Worm (Caenorhabditis elegans): ENCODE data around the gene C17H11.4.
"Not testable (repeated sequence)": the region's sequence is repeated elsewhere in the genome, so short reads cannot be mapped to it uniquely, and the experiment has no call there.

C17H11.4 gene

DNA sequence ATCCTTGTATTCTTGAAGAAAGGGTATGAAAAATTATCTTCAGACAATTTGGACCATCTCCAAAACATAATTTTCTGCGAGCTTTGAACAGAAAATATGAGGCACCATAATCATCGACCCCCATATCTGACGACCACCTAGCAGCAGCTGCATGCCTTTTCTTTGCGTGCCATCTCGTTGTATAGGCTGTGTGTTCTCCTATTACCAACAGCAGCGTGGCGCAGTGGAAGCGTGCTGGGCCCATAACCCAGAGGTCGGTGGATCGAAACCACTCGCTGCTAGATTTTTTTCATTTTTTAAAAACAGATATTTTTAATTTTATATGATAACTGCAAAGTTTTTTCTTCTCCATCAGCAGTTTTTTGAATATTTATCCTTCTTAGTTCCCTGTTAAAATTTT is 25.5 kb downstream of the C17H11.4 start:
- TF ChIP-seq hpl-2 (GFP tag; optimal IDR thresholded peaks at IDR 0.05), result no peak
- no peak for TF ChIP-seq sup-37 (GFP tag; optimal IDR thresholded peaks at IDR 0.05)
- TF ChIP-seq unc-86 (tag; optimal IDR thresholded peaks at IDR 0.05), result peak; percentile 41
- no peak for TF ChIP-seq ceh-63 (GFP tag; optimal IDR thresholded peaks at IDR 0.05)
- no peak for TF ChIP-seq hlh-17 (GFP tag; optimal IDR thresholded peaks at IDR 0.05; ENCODE audit: borderline replicate concordance)
- TF ChIP-seq snu-23 (GFP tag; optimal IDR thresholded peaks at IDR 0.05), result peak; percentile 3
- peak; percentile 44 for TF ChIP-seq rnt-1 (tag; optimal IDR thresholded peaks at IDR 0.05)
- no peak for TF ChIP-seq sptf-1 (tag; optimal IDR thresholded peaks at IDR 0.05)
- TF ChIP-seq efl-1 (optimal IDR thresholded peaks at IDR 0.05), result no peak
- TF ChIP-seq efl-1 (GFP tag; optimal IDR thresholded peaks at IDR 0.05 in 1 of 2), result peak in 1 of 2 experiments; percentile 82
- no peak for TF ChIP-seq nhr-90 (tag; optimal IDR thresholded peaks at IDR 0.05; ENCODE audit: poor library complexity)
- TF ChIP-seq ceh-82 (tag; optimal IDR thresholded peaks at IDR 0.05), result peak in 2 of 3 experiments; percentile 28 to 35
- no peak for TF ChIP-seq ces-1 (GFP tag; optimal IDR thresholded peaks at IDR 0.05)
- TF ChIP-seq nhr-84 (tag; optimal IDR thresholded peaks at IDR 0.05), result no peak
- peak; percentile 49 for TF ChIP-seq nhr-47 (tag; optimal IDR thresholded peaks at IDR 0.05)
- TF ChIP-seq nhr-19 (GFP tag; conservative IDR thresholded peaks at IDR 0.05), result no peak; the same call in 1 of the 2 replicates
- TF ChIP-seq nhr-71 (tag; optimal IDR thresholded peaks at IDR 0.05), result peak; percentile 35
- TF ChIP-seq nhr-28 (tag; optimal IDR thresholded peaks at IDR 0.05), result no peak
- peak in 1 of 2 experiments; percentile 4 for TF ChIP-seq mdl-1 (tag; optimal IDR thresholded peaks at IDR 0.05)
- peak; percentile 4 for TF ChIP-seq swsn-7 (tag; optimal IDR thresholded peaks at IDR 0.05)
- TF ChIP-seq ceh-90 (tag; optimal IDR thresholded peaks at IDR 0.05), result no peak
- TF ChIP-seq nhr-85 (tag), result no peak
- no peak for TF ChIP-seq ztf-11 (tag; optimal IDR thresholded peaks at IDR 0.05)
- no peak for TF ChIP-seq lsy-2 (tag; optimal IDR thresholded peaks at IDR 0.05)
- peak; percentile 35 for TF ChIP-seq skn-1 (tag; optimal IDR thresholded peaks at IDR 0.05)

DNA sequence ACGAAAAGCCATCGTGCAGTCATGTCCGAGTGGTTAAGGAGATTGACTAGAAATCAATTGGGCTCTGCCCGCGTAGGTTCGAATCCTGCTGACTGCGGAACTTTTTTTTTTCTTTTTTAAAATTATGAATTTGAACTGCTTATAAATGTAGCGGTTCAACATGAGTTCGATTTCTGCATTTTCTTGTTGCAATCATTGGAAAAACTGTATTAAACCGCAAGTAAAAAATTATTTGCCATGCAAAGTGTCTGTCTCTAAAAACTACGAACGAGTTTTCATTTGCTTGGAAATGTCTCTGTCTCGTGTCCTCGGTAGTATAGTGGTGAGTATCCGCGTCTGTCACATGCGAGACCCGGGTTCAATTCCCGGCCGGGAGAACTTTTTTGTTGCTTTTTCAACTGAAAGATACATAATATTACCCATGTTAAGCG is 26.0 kb downstream of the C17H11.4 start:
- TF ChIP-seq lin-35 (GFP tag; optimal IDR thresholded peaks at IDR 0.05), result peak; percentile 6 to 48
- TF ChIP-seq rnt-1 (tag; optimal IDR thresholded peaks at IDR 0.05), result peak; percentile 48
- peak in 1 of 3 experiments; percentile 46 for TF ChIP-seq ceh-82 (tag; optimal IDR thresholded peaks at IDR 0.05)
- peak; percentile 16 for TF ChIP-seq jun-1 (tag; optimal IDR thresholded peaks at IDR 0.05)
- TF ChIP-seq nhr-85 (tag), result peak; percentile 68
- peak; percentile 1 for TF ChIP-seq unc-130 (tag; optimal IDR thresholded peaks at IDR 0.05)
- peak in 1 of 2 experiments; percentile 70 for TF ChIP-seq mdl-1 (tag; optimal IDR thresholded peaks at IDR 0.05)
- peak; percentile 59 for TF ChIP-seq snu-23 (GFP tag; optimal IDR thresholded peaks at IDR 0.05)
- TF ChIP-seq lsy-2 (tag; optimal IDR thresholded peaks at IDR 0.05), result peak in 1 of 2 experiments; percentile 46
- peak; percentile 20 for TF ChIP-seq nhr-77 (tag; optimal IDR thresholded peaks at IDR 0.05)
- TF ChIP-seq lin-13 (GFP tag; optimal IDR thresholded peaks at IDR 0.05), result peak; percentile 7
- TF ChIP-seq mep-1 (tag; optimal IDR thresholded peaks at IDR 0.05), result peak; percentile 8
- peak; percentile 2 for TF ChIP-seq lin-14 (GFP tag; optimal IDR thresholded peaks at IDR 0.05)
- TF ChIP-seq efl-1 (optimal IDR thresholded peaks at IDR 0.05), result peak in 1 of 2 experiments; percentile 18
- TF ChIP-seq efl-1 (GFP tag; optimal IDR thresholded peaks at IDR 0.05 in 1 of 2), result peak in 1 of 2 experiments; percentile 65
- peak; percentile 43 for TF ChIP-seq C16A3.4 (tag; optimal IDR thresholded peaks at IDR 0.05)
- TF ChIP-seq xbp-1 (tag; optimal IDR thresholded peaks at IDR 0.05), result peak; percentile 22
- peak; percentile 2 for TF ChIP-seq irx-1 (tag; optimal IDR thresholded peaks at IDR 0.05)

DNA sequence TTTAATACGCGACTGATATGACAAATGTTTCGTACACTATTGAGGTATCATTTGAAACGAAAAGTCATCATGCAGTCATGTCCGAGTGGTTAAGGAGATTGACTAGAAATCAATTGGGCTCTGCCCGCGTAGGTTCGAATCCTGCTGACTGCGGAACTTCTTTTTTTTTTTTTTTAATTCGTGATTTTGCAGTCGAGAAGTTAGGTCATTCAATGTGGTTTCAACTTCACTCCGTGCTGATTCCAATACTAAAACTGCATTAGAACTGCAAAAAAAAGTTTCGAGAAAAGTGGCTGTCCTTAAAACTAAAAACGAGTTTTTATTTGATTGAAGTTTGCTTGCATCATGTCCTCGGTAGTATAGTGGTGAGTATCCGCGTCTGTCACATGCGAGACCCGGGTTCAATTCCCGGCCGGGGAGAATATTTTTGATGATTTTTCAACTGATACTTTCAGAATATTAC is 27.0 kb downstream of the C17H11.4 start:
- TF ChIP-seq nhr-90 (tag; optimal IDR thresholded peaks at IDR 0.05; ENCODE audit: poor library complexity) (peak; percentile 10), mdl-1 (tag; optimal IDR thresholded peaks at IDR 0.05) (peak in 1 of 2 experiments; percentile 4), snu-23 (GFP tag; optimal IDR thresholded peaks at IDR 0.05) (peak; percentile 47), nhr-71 (tag; optimal IDR thresholded peaks at IDR 0.05) (peak; percentile 25), swsn-7 (tag; optimal IDR thresholded peaks at IDR 0.05) (peak; percentile 12), efl-1 (GFP tag; optimal IDR thresholded peaks at IDR 0.05 in 1 of 2) (peak in 1 of 2 experiments; percentile 54), rnt-1 (tag; optimal IDR thresholded peaks at IDR 0.05) (peak; percentile 19), lin-35 (GFP tag; optimal IDR thresholded peaks at IDR 0.05) (peak in 1 of 2 experiments; percentile 29), nhr-47 (tag; optimal IDR thresholded peaks at IDR 0.05) (peak; percentile 29)
- not testable (repeated sequence) for TF ChIP-seq efl-1 (optimal IDR thresholded peaks at IDR 0.05)

DNA sequence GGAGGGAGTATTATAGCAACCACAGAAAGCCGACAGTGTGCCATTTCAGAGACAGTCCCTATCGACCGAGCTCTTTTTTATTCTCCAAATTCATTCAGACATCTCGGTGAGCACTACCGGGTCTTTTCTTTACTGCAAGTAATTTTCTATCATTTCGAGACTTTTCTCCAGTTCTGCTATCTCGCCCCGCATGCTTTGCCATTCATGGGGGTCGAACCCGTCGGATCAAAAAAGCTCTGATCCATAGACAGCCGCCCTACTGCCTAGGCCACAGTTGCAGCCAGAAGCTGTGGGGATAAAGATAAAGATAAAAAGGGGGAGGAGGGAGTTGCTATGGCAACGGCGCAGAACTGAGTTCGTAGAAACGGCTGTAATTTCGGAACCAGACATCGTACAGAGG is 30.0 kb downstream of the C17H11.4 start:
- TF ChIP-seq lir-3 (tag; optimal IDR thresholded peaks at IDR 0.05; ENCODE audit: poor library complexity) (no peak), sox-4 (tag; optimal IDR thresholded peaks at IDR 0.05) (peak; percentile 64), snpc-4 (tag; optimal IDR thresholded peaks at IDR 0.05) (no peak), swsn-7 (tag; optimal IDR thresholded peaks at IDR 0.05) (peak; percentile 4), sptf-1 (tag; optimal IDR thresholded peaks at IDR 0.05) (no peak), elt-3 (tag; optimal IDR thresholded peaks at IDR 0.05) (no peak), nhr-47 (tag; optimal IDR thresholded peaks at IDR 0.05) (peak; percentile 39), nhr-90 (tag; optimal IDR thresholded peaks at IDR 0.05; ENCODE audit: poor library complexity) (no peak), lin-35 (GFP tag; optimal IDR thresholded peaks at IDR 0.05) (no peak), tbx-2 (tag; optimal IDR thresholded peaks at IDR 0.05) (no peak), lin-39 (tag; optimal IDR thresholded peaks at IDR 0.05) (no peak), fkh-8 (tag; optimal IDR thresholded peaks at IDR 0.05) (peak; percentile 84), unc-62 (GFP tag; optimal IDR thresholded peaks at IDR 0.05) (no peak), lin-13 (GFP tag; optimal IDR thresholded peaks at IDR 0.05) (no peak), vab-15 (tag; optimal IDR thresholded peaks at IDR 0.05) (no peak)

All from whole organism, L1 larva.